Worm (Caenorhabditis elegans) whole organism, L2 larva: ENCODE measurements around the gene F57B9.3.

Source experiments
- C34F6.9 ChIP-seq: fragments of 150-350 bp; optimal IDR thresholded peaks from 2 replicates; lab custom pipeline; 2014; ENCODE audit warnings: missing biosample characterization, missing genetic modification characterization
- F13H6.1 ChIP-seq: sonication (generic microtip); optimal IDR thresholded peaks from 2 replicates; lab custom pipeline; 2016; ENCODE audit warnings: missing genetic modification characterization, missing compliant biosample characterization
- R02D3.7 ChIP-seq: fragments of 150-350 bp; optimal IDR thresholded peaks from 2 replicates; lab custom pipeline; 2014; ENCODE audit warnings: missing biosample characterization, missing genetic modification characterization
- ZK546.5 ChIP-seq: sonication (generic microtip); optimal IDR thresholded peaks from 2 replicates; lab custom pipeline; 2017; ENCODE audit warnings: missing biosample characterization, missing genetic modification characterization
- blmp-1 ChIP-seq: sonication (generic microtip); optimal IDR thresholded peaks from 2 replicates; lab custom pipeline; 2017; ENCODE audit warnings: missing genetic modification characterization, mild to moderate bottlenecking, missing compliant biosample characterization, antibody characterized with exemption, moderate library complexity; ENCODE audit not compliant: insufficient read depth
- ceh-16 ChIP-seq: fragments of 150-350 bp; optimal IDR thresholded peaks from 2 replicates; lab custom pipeline; 2014; ENCODE audit warnings: missing biosample characterization, missing genetic modification characterization
- ceh-82 ChIP-seq: fragments of 150-350 bp; optimal IDR thresholded peaks from 2 replicates; lab custom pipeline; 2014; ENCODE audit warnings: missing biosample characterization, missing genetic modification characterization
- dmd-4 ChIP-seq: sonication (generic microtip); optimal IDR thresholded peaks from 2 replicates; lab custom pipeline; 2017; ENCODE audit warnings: missing biosample characterization, missing genetic modification characterization
- egl-27 ChIP-seq: sonication (generic microtip); optimal IDR thresholded peaks from 3 replicates; lab custom pipeline; 2017; ENCODE audit warnings: missing biosample characterization, missing genetic modification reagents, missing genetic modification characterization
- elt-1 ChIP-seq: fragments of 150-350 bp; optimal IDR thresholded peaks from 2 replicates; lab custom pipeline; 2014; ENCODE audit warnings: missing biosample characterization, missing genetic modification characterization
- elt-3 ChIP-seq: sonication (generic microtip); optimal IDR thresholded peaks from 2 replicates; lab custom pipeline; 2017; ENCODE audit warnings: missing biosample characterization, missing genetic modification characterization
- fos-1 ChIP-seq: fragments of 150-350 bp; optimal IDR thresholded peaks from 2 replicates; lab custom pipeline; 2014; ENCODE audit warnings: missing biosample characterization, missing genetic modification characterization
- gmeb-1 ChIP-seq: fragments of 150-350 bp; optimal IDR thresholded peaks from 2 replicates; lab custom pipeline; 2014; ENCODE audit warnings: missing biosample characterization, missing genetic modification characterization
- lin-13 ChIP-seq: fragments of 150-350 bp; optimal IDR thresholded peaks from 2 replicates; lab custom pipeline; 2014; ENCODE audit warnings: missing biosample characterization, missing genetic modification reagents, missing genetic modification characterization
- lsy-2 ChIP-seq, 2 experiments: fragments of 150-350 bp in 1 of 2; sonication (generic microtip) in 1 of 2; optimal IDR thresholded peaks; 2 replicates each; lab custom pipeline; 2014 to 2017; ENCODE audit warnings: missing biosample characterization in 2 of 2, missing genetic modification characterization in 2 of 2
- mab-5 ChIP-seq: fragments of 150-350 bp; optimal IDR thresholded peaks from 2 replicates; lab custom pipeline; 2014; ENCODE audit warnings: missing biosample characterization, missing genetic modification characterization
- mdl-1 ChIP-seq, 2 experiments: fragments of 150-350 bp in 1 of 2; sonication (generic microtip) in 1 of 2; optimal IDR thresholded peaks; 2 replicates each; lab custom pipeline; 2017; ENCODE audit warnings: missing biosample characterization in 2 of 2, missing genetic modification characterization in 2 of 2
- nhr-10 ChIP-seq: sonication (generic microtip); optimal IDR thresholded peaks from 2 replicates; lab custom pipeline; 2017; ENCODE audit warnings: missing biosample characterization, missing genetic modification characterization
- nhr-11 ChIP-seq: fragments of 150-350 bp; optimal IDR thresholded peaks from 2 replicates; lab custom pipeline; 2014; ENCODE audit warnings: missing biosample characterization, missing genetic modification characterization
- nhr-129 ChIP-seq: fragments of 150-350 bp; optimal IDR thresholded peaks from 2 replicates; lab custom pipeline; 2014; ENCODE audit warnings: missing biosample characterization, missing genetic modification characterization
- nhr-21 ChIP-seq: fragments of 150-350 bp; optimal IDR thresholded peaks from 2 replicates; lab custom pipeline; 2014; ENCODE audit warnings: missing biosample characterization, missing genetic modification characterization
- nhr-25 ChIP-seq: fragments of 150-350 bp; sonication (generic microtip); optimal IDR thresholded peaks from 3 replicates; lab custom pipeline; 2014; ENCODE audit warnings: missing biosample characterization, missing genetic modification characterization
- nhr-77 ChIP-seq: fragments of 150-350 bp; optimal IDR thresholded peaks from 2 replicates; lab custom pipeline; 2014; ENCODE audit warnings: missing biosample characterization, missing genetic modification characterization
- sma-3 ChIP-seq: sonication (generic microtip); optimal IDR thresholded peaks from 2 replicates; lab custom pipeline; 2016; ENCODE audit warnings: missing genetic modification reagents, missing genetic modification characterization, missing compliant biosample characterization
- sma-9 ChIP-seq, 2 experiments: fragments of 150-350 bp in 1 of 2; sonication (generic microtip) in 1 of 2; optimal IDR thresholded peaks; 2 replicates each; lab custom pipeline; 2014 to 2016; ENCODE audit warnings: missing genetic modification characterization in 2 of 2, mild to moderate bottlenecking in 1 of 2, missing biosample characterization in 1 of 2, missing compliant biosample characterization in 1 of 2, missing genetic modification reagents in 1 of 2, moderate library complexity in 1 of 2
- snpc-4 ChIP-seq: fragments of 150-350 bp; optimal IDR thresholded peaks from 2 replicates; lab custom pipeline; 2014; ENCODE audit warnings: missing biosample characterization, missing genetic modification characterization
- unc-39 ChIP-seq: fragments of 150-350 bp; optimal IDR thresholded peaks from 2 replicates; lab custom pipeline; 2014; ENCODE audit warnings: missing biosample characterization, missing genetic modification characterization
- unc-55 ChIP-seq: fragments of 150-350 bp; sonication (generic microtip); optimal IDR thresholded peaks from 3 replicates; lab custom pipeline; 2014; ENCODE audit warnings: missing biosample characterization, missing genetic modification reagents, missing genetic modification characterization
- unc-62 ChIP-seq: fragments of 150-350 bp; optimal IDR thresholded peaks from 2 replicates; lab custom pipeline; 2014; ENCODE audit warnings: missing biosample characterization, missing genetic modification reagents, missing genetic modification characterization
- zag-1 ChIP-seq: fragments of 150-350 bp; optimal IDR thresholded peaks from 2 replicates; lab custom pipeline; 2014; ENCODE audit warnings: missing biosample characterization, missing genetic modification characterization
- ztf-11 ChIP-seq: sonication (generic microtip); optimal IDR thresholded peaks from 2 replicates; lab custom pipeline; 2017; ENCODE audit warnings: missing biosample characterization, missing genetic modification characterization
- ztf-4 ChIP-seq: fragments of 150-350 bp; optimal IDR thresholded peaks from 2 replicates; lab custom pipeline; 2014; ENCODE audit warnings: missing biosample characterization, missing genetic modification characterization

F57B9.3 gene

DNA sequence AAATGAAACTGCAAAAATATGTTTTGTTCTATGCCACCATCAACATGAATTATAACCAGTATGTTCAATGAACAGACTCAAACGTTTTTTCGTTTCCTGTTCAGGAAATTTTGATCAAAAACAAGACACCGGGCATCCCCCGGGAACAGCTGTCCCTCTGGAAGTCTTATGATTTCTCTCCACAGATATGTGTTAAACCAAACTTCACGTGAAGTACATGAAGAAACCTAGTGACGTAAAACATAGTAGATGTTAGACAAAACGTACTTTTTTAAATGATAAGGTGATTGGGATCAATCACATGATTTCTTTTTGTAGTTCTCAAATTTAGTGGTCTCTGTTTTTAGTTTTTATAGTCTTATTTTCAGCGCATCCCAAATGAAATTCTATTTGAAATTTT, 41.1 kb upstream of the F57B9.3 start (continued):
- TF ChIP-seq elt-3 (tag; lab: Kevin White, UChicago) (no peak), ztf-11 (tag; lab: Kevin White, UChicago) (no peak), ZK546.5 (tag; lab: Kevin White, UChicago) (no peak), nhr-21 (tag; lab: Kevin White, UChicago) (peak; percentile 79), F13H6.1 (tag; lab: Kevin White, UChicago) (peak; percentile 47), ceh-16 (no peak), ztf-4 (tag; lab: Kevin White, UChicago) (no peak), elt-1 (tag; lab: Kevin White, UChicago) (no peak), zag-1 (tag; lab: Kevin White, UChicago) (no peak), unc-39 (tag; lab: Kevin White, UChicago) (no peak), blmp-1 (no peak), dmd-4 (tag; lab: Kevin White, UChicago) (no peak), ceh-82 (tag; lab: Kevin White, UChicago) (no peak)

DNA sequence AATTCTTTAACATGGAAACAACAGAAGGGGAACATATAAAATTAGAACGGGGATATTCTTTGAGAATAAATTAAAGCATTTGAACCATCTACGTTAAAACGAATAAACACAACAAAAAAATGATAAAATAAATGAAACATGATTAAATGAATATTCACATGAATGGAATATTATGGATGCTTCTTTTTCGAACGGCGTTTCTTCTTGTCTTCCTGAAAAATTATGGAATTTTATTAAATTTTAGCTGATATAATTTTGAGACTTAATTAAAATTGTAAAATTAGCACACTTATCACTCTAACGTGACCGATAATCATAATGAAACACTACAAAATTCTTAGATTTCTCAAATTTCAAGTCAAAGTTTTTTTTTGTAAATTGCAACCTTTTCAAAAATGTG, 39.0 kb upstream of the F57B9.3 start:
- TF ChIP-seq egl-27 (tag; lab: Kevin White, UChicago) (no peak), mdl-1 (tag; optimal IDR thresholded peaks at IDR 0.05; lab: Kevin White, UChicago) (no peak), ceh-16 (no peak), unc-62 (no peak), C34F6.9 (tag; lab: Kevin White, UChicago) (no peak), nhr-77 (tag; lab: Kevin White, UChicago) (no peak), nhr-11 (tag; lab: Kevin White, UChicago) (no peak), lsy-2 (tag; optimal IDR thresholded peaks at IDR 0.05; lab: Kevin White, UChicago) (no peak), dmd-4 (tag; lab: Kevin White, UChicago) (no peak), elt-1 (tag; lab: Kevin White, UChicago) (no peak), unc-55 (no peak), mab-5 (no peak), fos-1 (tag; lab: Kevin White, UChicago) (no peak), nhr-25 (no peak), nhr-10 (no peak), R02D3.7 (tag; lab: Kevin White, UChicago) (no peak), sma-3 (GFP tag; lab: Kevin White, UChicago) (no peak), ztf-4 (tag; lab: Kevin White, UChicago) (no peak), gmeb-1 (tag; lab: Kevin White, UChicago) (no peak), snpc-4 (no peak)

DNA sequence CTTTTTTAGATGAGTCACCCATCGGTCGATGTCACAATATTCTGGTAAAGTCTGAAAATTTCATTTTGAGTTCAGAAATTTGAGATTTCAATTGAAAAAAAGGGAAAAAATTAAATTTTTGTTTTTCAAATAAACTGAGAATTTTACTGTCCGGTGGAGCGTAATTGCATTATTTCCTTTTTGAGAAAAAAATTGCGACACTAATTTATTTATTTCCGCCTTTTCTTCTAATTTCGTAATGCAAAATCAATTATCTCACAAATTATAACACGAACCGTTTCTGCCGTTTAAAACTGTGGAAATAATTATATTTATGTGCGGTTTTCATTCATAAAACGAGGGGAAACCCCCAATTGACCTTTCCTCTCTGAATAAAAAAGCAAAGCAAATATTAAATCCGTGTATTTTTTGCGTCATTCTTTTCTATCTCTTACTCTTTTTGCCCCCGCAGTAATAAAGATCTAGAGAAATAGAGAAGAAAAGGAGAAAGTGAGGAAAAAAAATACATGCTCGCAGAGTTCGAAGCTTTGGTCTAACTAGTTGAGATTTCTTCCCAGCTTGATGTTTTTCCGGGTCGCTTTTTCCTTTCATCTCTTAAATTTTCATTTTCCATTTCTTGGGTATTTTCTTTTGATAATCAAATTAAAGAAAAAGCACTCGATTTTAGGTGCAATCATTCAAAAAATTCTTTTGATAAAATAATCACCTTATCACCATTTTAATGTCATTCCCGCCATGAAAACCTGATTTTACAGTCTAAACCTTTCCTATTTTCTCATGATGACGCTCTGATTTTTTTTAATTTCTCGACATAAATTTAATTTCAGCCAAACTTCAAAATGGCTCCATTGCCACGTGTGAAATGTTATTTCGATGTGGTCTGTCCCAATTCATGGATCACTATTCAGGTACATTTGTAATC, 36.3 kb upstream of the F57B9.3 start, which contains the start of the genes brc-2 and T07E3.3:
Gene brc-2 (minus strand): TSS at position 51 of the 922 bp plus-strand sequence.
Gene T07E3.3 (plus strand): TSS at position 822 of the 922 bp plus-strand sequence.
- TF ChIP-seq zag-1 (tag; lab: Kevin White, UChicago), result no peak
- TF ChIP-seq nhr-129 (tag; lab: Kevin White, UChicago), result peak; percentile 2
- peak in 1 of 2 experiments; percentile 11 for TF ChIP-seq lsy-2 (tag; optimal IDR thresholded peaks at IDR 0.05; lab: Kevin White, UChicago)
- TF ChIP-seq ztf-11 (tag; lab: Kevin White, UChicago), result no peak
- TF ChIP-seq unc-55, result peak; percentile 13
- TF ChIP-seq fos-1 (tag; lab: Kevin White, UChicago), result peak; percentile 65
- TF ChIP-seq mdl-1 (tag; optimal IDR thresholded peaks at IDR 0.05; lab: Kevin White, UChicago), result no peak
- no peak for TF ChIP-seq unc-62
- TF ChIP-seq mab-5, result no peak
- TF ChIP-seq nhr-11 (tag; lab: Kevin White, UChicago), result no peak
- TF ChIP-seq R02D3.7 (tag; lab: Kevin White, UChicago), result no peak
- no peak for TF ChIP-seq lin-13 (GFP tag; lab: Kevin White, UChicago)
- peak; percentile 52 for TF ChIP-seq C34F6.9 (tag; lab: Kevin White, UChicago)
- peak; percentile 2 for TF ChIP-seq sma-9 (GFP tag; optimal IDR thresholded peaks at IDR 0.05; lab: Kevin White, UChicago)
- TF ChIP-seq sma-9 (tag; optimal IDR thresholded peaks at IDR 0.05; lab: Kevin White, UChicago), result no peak

DNA sequence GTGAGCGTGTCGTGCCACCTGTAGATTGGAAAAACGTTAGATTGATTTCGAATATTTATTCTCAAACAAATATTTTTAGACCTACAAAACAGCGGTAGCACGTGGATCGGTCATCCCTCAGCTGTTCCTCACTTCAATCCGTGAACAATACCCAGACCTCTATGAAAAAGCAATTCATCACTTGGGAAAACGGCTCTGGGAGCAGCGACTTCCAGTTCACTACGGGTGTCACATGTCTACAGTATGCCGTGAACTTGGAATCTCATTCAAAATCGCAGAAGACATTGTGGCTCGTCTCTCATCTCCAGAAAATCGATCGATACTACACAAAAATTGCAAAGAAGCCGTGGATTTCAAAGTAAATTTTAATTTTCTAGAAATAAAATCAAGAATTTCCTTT, 35.2 kb upstream of the F57B9.3 start:
- TF ChIP-seq F13H6.1 (tag; lab: Kevin White, UChicago) (no peak), lsy-2 (tag; optimal IDR thresholded peaks at IDR 0.05; lab: Kevin White, UChicago) (peak in 1 of 2 experiments; percentile 26)
